Fruit fly (Drosophila melanogaster) whole organism, embryonic: ENCODE measurements around the gene Slu7.
A peak's percentile ranks its signal among the peaks of the same experiment; 100 is the strongest.

ENCODE experiments used
- Blimp-1 ChIP-seq: fragments of 200-800 bp; sonication (Bioruptor generic); optimal IDR thresholded peaks from 3 replicates; lab custom pipeline; 2018; ENCODE audit warnings: missing biosample characterization, missing genetic modification characterization, mild to moderate bottlenecking, moderate library complexity, missing genetic modification reagents
- CG10147 ChIP-seq: fragments of 200-800 bp; sonication (Bioruptor generic); optimal IDR thresholded peaks from 2 replicates; lab custom pipeline; 2019; ENCODE audit warnings: missing biosample characterization, mild to moderate bottlenecking, missing genetic modification characterization, moderate library complexity
- CG10431 ChIP-seq: fragments of 200-800 bp; sonication (Bioruptor generic); optimal IDR thresholded peaks from 3 replicates; lab custom pipeline; 2018; ENCODE audit warnings: missing biosample characterization, mild to moderate bottlenecking, missing genetic modification characterization
- CG10959 ChIP-seq: fragments of 200-800 bp; sonication (Bioruptor generic); IDR thresholded peaks from 2 replicates; pipeline ENCODE4 v1.3.6; 2022; ENCODE audit warnings: missing biosample characterization, missing genetic modification characterization
- CG10979 ChIP-seq: fragments of 200-800 bp; sonication (Bioruptor generic); optimal IDR thresholded peaks from 2 replicates; lab custom pipeline; 2018; ENCODE audit warnings: missing biosample characterization, mild to moderate bottlenecking, missing genetic modification characterization, moderate library complexity
- CG11560 ChIP-seq: fragments of 200-800 bp; sonication (Bioruptor generic); IDR thresholded peaks from 3 replicates; pipeline ENCODE4 v1.3.6; 2022; ENCODE audit warnings: missing biosample characterization, missing genetic modification characterization
- CG13296 ChIP-seq: fragments of 200-800 bp; sonication (Bioruptor generic); optimal IDR thresholded peaks from 3 replicates; lab custom pipeline; 2018; ENCODE audit warnings: missing biosample characterization, mild to moderate bottlenecking, missing genetic modification characterization
- CG13894 ChIP-seq: fragments of 200-800 bp; sonication (Bioruptor generic); optimal IDR thresholded peaks from 3 replicates; lab custom pipeline; 2018; ENCODE audit warnings: missing biosample characterization, mild to moderate bottlenecking, missing genetic modification characterization, moderate library complexity
- CG14965 ChIP-seq: fragments of 200-800 bp; sonication (Bioruptor generic); optimal IDR thresholded peaks from 2 replicates; lab custom pipeline; 2016; ENCODE audit warnings: missing biosample characterization, missing genetic modification characterization, borderline replicate concordance
- CG18599 ChIP-seq: fragments of 200-800 bp; sonication (Bioruptor generic); optimal IDR thresholded peaks from 3 replicates; lab custom pipeline; 2017; ENCODE audit warnings: missing biosample characterization, missing genetic modification characterization, mild to moderate bottlenecking, moderate library complexity, missing genetic modification reagents
- CG3163 ChIP-seq: fragments of 200-800 bp; sonication (Bioruptor generic); optimal IDR thresholded peaks from 3 replicates; lab custom pipeline; 2016; ENCODE audit warnings: missing biosample characterization, missing genetic modification characterization
- CG33557 ChIP-seq: fragments of 200-800 bp; sonication (Bioruptor generic); optimal IDR thresholded peaks from 2 replicates; lab custom pipeline; 2019; ENCODE audit warnings: missing biosample characterization, mild to moderate bottlenecking, missing genetic modification characterization, moderate library complexity
- CG34376 ChIP-seq: fragments of 200-800 bp; sonication (Bioruptor generic); optimal IDR thresholded peaks from 2 replicates; lab custom pipeline; 2018; ENCODE audit warnings: missing biosample characterization, mild to moderate bottlenecking, missing genetic modification characterization
- CG5245 ChIP-seq: fragments of 200-800 bp; sonication (Bioruptor generic); optimal IDR thresholded peaks from 3 replicates; lab custom pipeline; 2016; ENCODE audit warnings: missing biosample characterization, missing genetic modification characterization
- CG6175 ChIP-seq: fragments of 200-800 bp; sonication (Bioruptor generic); IDR thresholded peaks from 3 replicates; pipeline ENCODE4 v1.3.6; 2022; ENCODE audit warnings: missing biosample characterization, missing genetic modification characterization
- CG7745 ChIP-seq: fragments of 200-800 bp; sonication (Bioruptor generic); optimal IDR thresholded peaks from 2 replicates; lab custom pipeline; 2018; ENCODE audit warnings: missing biosample characterization, mild to moderate bottlenecking, missing genetic modification characterization, moderate library complexity
- CG7963 ChIP-seq: fragments of 200-800 bp; sonication (Bioruptor generic); IDR thresholded peaks from 3 replicates; pipeline ENCODE4 v1.3.6; 2022; ENCODE audit warnings: missing biosample characterization, missing genetic modification characterization; ENCODE audit not compliant: partially characterized antibody
- CG8281 ChIP-seq: fragments of 200-800 bp; sonication (Bioruptor generic); optimal IDR thresholded peaks from 2 replicates; lab custom pipeline; 2018; ENCODE audit warnings: missing biosample characterization, mild to moderate bottlenecking, missing genetic modification characterization, moderate library complexity
- CG8765 ChIP-seq: fragments of 200-800 bp; sonication (Bioruptor generic); IDR thresholded peaks from 2 replicates; pipeline ENCODE4 v1.3.6; 2022; ENCODE audit warnings: missing biosample characterization, missing genetic modification characterization
- Dad ChIP-seq: fragments of 200-800 bp; sonication (Bioruptor generic); optimal IDR thresholded peaks from 3 replicates; lab custom pipeline; 2016; ENCODE audit warnings: missing biosample characterization, missing genetic modification characterization
- Deaf1 ChIP-seq: fragments of 200-800 bp; optimal IDR thresholded peaks from 3 replicates; lab custom pipeline; 2019; ENCODE audit warnings: missing biosample characterization, mild to moderate bottlenecking, missing genetic modification characterization, moderate library complexity
- Dp ChIP-seq: fragments of 200-800 bp; sonication (Bioruptor generic); optimal IDR thresholded peaks from 2 replicates; lab custom pipeline; 2018; ENCODE audit warnings: missing biosample characterization, mild to moderate bottlenecking, missing genetic modification characterization, moderate library complexity
- ERR ChIP-seq: fragments of 200-800 bp; sonication (Bioruptor generic); optimal IDR thresholded peaks from 2 replicates; lab custom pipeline; 2016; ENCODE audit warnings: missing biosample characterization, missing genetic modification characterization
- Gug ChIP-seq: fragments of 200-800 bp; sonication (Bioruptor generic); IDR thresholded peaks from 4 replicates; pipeline ENCODE4 v1.3.6; 2022; ENCODE audit warnings: missing biosample characterization, missing genetic modification characterization
- Hey ChIP-seq: fragments of 200-800 bp; sonication (Bioruptor generic); optimal IDR thresholded peaks from 3 replicates; lab custom pipeline; 2018; ENCODE audit warnings: missing biosample characterization, mild to moderate bottlenecking, missing genetic modification characterization
- HmgZ ChIP-seq: fragments of 200-800 bp; sonication (Bioruptor generic); optimal IDR thresholded peaks from 2 replicates; lab custom pipeline; 2018; ENCODE audit warnings: missing biosample characterization, mild to moderate bottlenecking, missing genetic modification characterization
- Meics ChIP-seq: fragments of 200-800 bp; sonication (Bioruptor generic); optimal IDR thresholded peaks from 2 replicates; lab custom pipeline; 2017; ENCODE audit warnings: missing biosample characterization, mild to moderate bottlenecking, missing genetic modification characterization
- Nf-YC ChIP-seq: fragments of 200-800 bp; optimal IDR thresholded peaks from 3 replicates; lab custom pipeline; 2019; ENCODE audit warnings: missing biosample characterization, mild to moderate bottlenecking, missing genetic modification characterization, moderate library complexity
- Oli ChIP-seq: fragments of 200-800 bp; sonication (Bioruptor generic); optimal IDR thresholded peaks from 2 replicates; lab custom pipeline; 2018; ENCODE audit warnings: missing biosample characterization, mild to moderate bottlenecking, missing genetic modification characterization, moderate library complexity
- Trl ChIP-seq, 3 experiments: fragments of >200 bp in 2 of 3; fragments of 200-800 bp in 1 of 3; sonication (Bioruptor generic) in 1 of 3; optimal IDR thresholded peaks; 2 replicates in 1 of 3; 3 replicates in 2 of 3; lab custom pipeline; 2016 to 2017; ENCODE audit warnings: missing biosample characterization in 1 of 3, missing genetic modification characterization in 1 of 3
- bbx ChIP-seq: fragments of 200-800 bp; sonication (Bioruptor generic); IDR thresholded peaks from 2 replicates; pipeline ENCODE4 v1.3.6; 2022; ENCODE audit warnings: missing biosample characterization, missing genetic modification characterization; ENCODE audit not compliant: partially characterized antibody
- bigmax ChIP-seq: fragments of 200-800 bp; sonication (Bioruptor generic); optimal IDR thresholded peaks from 2 replicates; lab custom pipeline; 2018; ENCODE audit warnings: missing biosample characterization, mild to moderate bottlenecking, missing genetic modification characterization
- chn ChIP-seq: fragments of 200-800 bp; sonication (Bioruptor generic); optimal IDR thresholded peaks from 2 replicates; lab custom pipeline; 2016; ENCODE audit warnings: missing biosample characterization, missing genetic modification characterization
- fd96Cb ChIP-seq: fragments of 200-800 bp; sonication (Bioruptor generic); optimal IDR thresholded peaks from 2 replicates; lab custom pipeline; 2018; ENCODE audit warnings: missing biosample characterization, mild to moderate bottlenecking, missing genetic modification characterization, moderate library complexity
- gfzf ChIP-seq: fragments of 200-800 bp; sonication (Bioruptor generic); optimal IDR thresholded peaks from 2 replicates; lab custom pipeline; 2016; ENCODE audit warnings: missing biosample characterization, mild to moderate bottlenecking, missing genetic modification characterization, moderate library complexity
- gsb ChIP-seq: fragments of 200-800 bp; sonication (Bioruptor generic); IDR thresholded peaks from 2 replicates; pipeline ENCODE4 v1.3.6; 2022; ENCODE audit warnings: missing biosample characterization, missing genetic modification characterization
- hb ChIP-seq: fragments of 200-800 bp; sonication (Bioruptor generic); IDR thresholded peaks from 3 replicates; pipeline ENCODE4 v1.3.6; 2022; ENCODE audit warnings: missing biosample characterization, missing genetic modification characterization; ENCODE audit not compliant: partially characterized antibody
- insv ChIP-seq, 2 experiments: fragments of 200-800 bp; sonication (Bioruptor generic); optimal IDR thresholded peaks; 3 replicates each; lab custom pipeline; 2016 to 2018; ENCODE audit warnings: missing biosample characterization in 2 of 2, missing genetic modification characterization in 2 of 2
- nau ChIP-seq: fragments of 200-800 bp; sonication (Bioruptor generic); optimal IDR thresholded peaks from 3 replicates; lab custom pipeline; 2017; ENCODE audit warnings: missing biosample characterization, mild to moderate bottlenecking, missing genetic modification characterization, missing genetic modification reagents
- nerfin-2 ChIP-seq: fragments of 200-800 bp; sonication (Bioruptor generic); IDR thresholded peaks from 2 replicates; pipeline ENCODE4 v1.3.6; 2022; ENCODE audit warnings: missing biosample characterization, missing genetic modification characterization; ENCODE audit not compliant: partially characterized antibody
- sens ChIP-seq: fragments of 200-800 bp; sonication (Bioruptor generic); peaks from one replicate; lab custom pipeline; 2016; ENCODE audit warnings: missing biosample characterization, missing genetic modification characterization
- sim ChIP-seq: fragments of 200-800 bp; sonication (Bioruptor generic); IDR thresholded peaks from 2 replicates; pipeline ENCODE4 v1.3.6; 2022; ENCODE audit warnings: missing biosample characterization, missing genetic modification characterization
- so ChIP-seq: fragments of 200-800 bp; sonication (Bioruptor generic); IDR thresholded peaks from 3 replicates; pipeline ENCODE4 v1.3.6; 2022; ENCODE audit warnings: missing biosample characterization, missing genetic modification characterization
- sob ChIP-seq: fragments of 200-800 bp; sonication (Bioruptor generic); IDR thresholded peaks from 2 replicates; pipeline ENCODE4 v1.3.6; 2022; ENCODE audit warnings: missing biosample characterization, missing genetic modification characterization
- sqz ChIP-seq: fragments of 200-800 bp; sonication (Bioruptor generic); optimal IDR thresholded peaks from 3 replicates; lab custom pipeline; 2018; ENCODE audit warnings: missing biosample characterization, mild to moderate bottlenecking, missing genetic modification characterization
- stwl ChIP-seq: fragments of 200-800 bp; sonication (Bioruptor generic); optimal IDR thresholded peaks from 3 replicates; lab custom pipeline; 2018; ENCODE audit warnings: missing biosample characterization, mild to moderate bottlenecking, missing genetic modification characterization, moderate library complexity
- tgo ChIP-seq: fragments of 200-800 bp; sonication (Bioruptor generic); IDR thresholded peaks from 3 replicates; pipeline ENCODE4 v1.3.6; 2022; ENCODE audit warnings: missing biosample characterization, missing genetic modification characterization
- unc-4 ChIP-seq: fragments of 200-800 bp; sonication (Bioruptor generic); IDR thresholded peaks from 2 replicates; pipeline ENCODE4 v1.3.6; 2022; ENCODE audit warnings: missing biosample characterization, missing genetic modification characterization; ENCODE audit not compliant: partially characterized antibody

Gene Slu7

dm6 chr3R:29033909-29034629, 4.8 kb downstream of the Slu7 start, which contains the start of the genes beta4GalNAcTB and Cpsf100 (continued):
- TF ChIP-seq CG10431 (GFP tag; lab: Kevin White, UChicago) (no peak), CG7745 (tag; lab: Kevin White, UChicago) (peak; percentile 56), nerfin-2 (GFP tag; lab: Robert Waterston, UW) (no peak), CG5245 (GFP tag; lab: Kevin White, UChicago) (peak; percentile 60), CG8281 (tag; lab: Kevin White, UChicago) (peak; percentile 37), sim (GFP tag; lab: Robert Waterston, UW) (no peak), sqz (GFP tag; lab: Kevin White, UChicago) (no peak), CG8765 (GFP tag; lab: Robert Waterston, UW) (peak; percentile 30; the same call in 1 of the 2 replicates), gfzf (no peak), HmgZ (tag; lab: Kevin White, UChicago) (peak; percentile 6), Deaf1 (tag; lab: Kevin White, UChicago) (no peak), stwl (tag; lab: Kevin White, UChicago) (peak; percentile 27), bigmax (GFP tag; lab: Kevin White, UChicago) (no peak), Meics (GFP tag; lab: Kevin White, UChicago) (peak; percentile 79), Hey (tag; lab: Kevin White, UChicago) (no peak), CG10959 (GFP tag; lab: Robert Waterston, UW) (peak; percentile 42; the same call in 1 of the 2 replicates), Trl (optimal IDR thresholded peaks at IDR 0.05; lab: Kevin White, UChicago) (no peak), Trl (GFP tag; optimal IDR thresholded peaks at IDR 0.05; lab: Kevin White, UChicago) (peak; percentile 48), Gug (peak; percentile 71), CG13894 (tag; lab: Kevin White, UChicago) (no peak), Nf-YC (tag; lab: Kevin White, UChicago) (peak; percentile 65), CG3163 (no peak), insv (GFP tag; optimal IDR thresholded peaks at IDR 0.05; lab: Kevin White, UChicago) (peak in 1 of 2 experiments; percentile 34), sob (peak; percentile 48; the same call in 1 of the 2 replicates), CG11560 (0 out of 3 replicates have a peak, but pooled peaks have one; percentile 42), CG7963 (GFP tag; lab: Robert Waterston, UW) (no peak), CG6175 (GFP tag; lab: Robert Waterston, UW) (0 out of 3 replicates have a peak, but pooled peaks have one; percentile 25), gsb (GFP tag; lab: Robert Waterston, UW) (no peak; the same call in 1 of the 2 replicates), hb (GFP tag; lab: Robert Waterston, UW) (no peak), CG34376 (peak; percentile 21), nau (GFP tag; lab: Kevin White, UChicago) (no peak), CG18599 (GFP tag; lab: Kevin White, UChicago) (peak; percentile 74), sens (GFP tag; lab: Kevin White, UChicago) (peak; percentile 91), bbx (no peak), CG14965 (no peak), Oli (tag; lab: Kevin White, UChicago) (peak; percentile 78), ERR (GFP tag; lab: Kevin White, UChicago) (no peak), CG10147 (GFP tag; lab: Kevin White, UChicago) (peak; percentile 65), fd96Cb (tag; lab: Kevin White, UChicago) (peak; percentile 51), tgo (GFP tag; lab: Robert Waterston, UW) (peak; percentile 62), unc-4 (no peak), CG10979 (tag; lab: Kevin White, UChicago) (peak; percentile 57), chn (GFP tag; lab: Kevin White, UChicago) (peak; percentile 40), Dad (peak; percentile 21), CG13296 (GFP tag; lab: Kevin White, UChicago) (no peak), Blimp-1 (no peak), so (GFP tag; lab: Robert Waterston, UW) (no peak), Dp (no peak), CG33557 (GFP tag; lab: Kevin White, UChicago) (peak; percentile 44)
